Fruit fly (Drosophila melanogaster): Measurements from ENCODE around the gene CG13654.

dm6 chr3R:25247379-25247869, 47.8 kb downstream of the CG13654 start, which contains the start of the genes RpS27 and Nup37:
- TF ChIP-seq CG8478 (optimal IDR thresholded peaks at IDR 0.05) (no peak), CTCF (optimal IDR thresholded peaks at IDR 0.05) (peak in 1 of 2 experiments; percentile 31)

Data from S2 (cell line).